Worm (Caenorhabditis elegans) whole organism, L4 larva: ENCODE results near the gene F18C5.9.
A peak's percentile ranks its signal among the peaks of the same experiment; 100 is the strongest.

Experiments used
- F49E8.2 ChIP-seq: sonication (generic microtip); optimal IDR thresholded peaks from 2 replicates; lab custom pipeline; 2016; ENCODE audit warnings: missing compliant biosample characterization, mild to moderate bottlenecking, missing genetic modification characterization, borderline replicate concordance
- R02D3.7 ChIP-seq: fragments of 150-350 bp; sonication (generic microtip); optimal IDR thresholded peaks from 3 replicates; lab custom pipeline; 2014; ENCODE audit warnings: missing biosample characterization, missing genetic modification characterization
- T20F7.1 ChIP-seq: fragments of 200-800 bp; sonication (Bioruptor generic); optimal IDR thresholded peaks from 2 replicates; lab custom pipeline; 2018; ENCODE audit warnings: mild to moderate bottlenecking, missing genetic modification characterization, missing compliant biosample characterization
- T26A8.4 ChIP-seq: fragments of 200-800 bp; sonication (Bioruptor generic); IDR thresholded peaks from 2 replicates; pipeline ENCODE4 v1.3.6; 2022; ENCODE audit warnings: missing genetic modification characterization, missing compliant biosample characterization
- Y5F2A.4 ChIP-seq: fragments of 200-800 bp; sonication (Bioruptor generic); optimal IDR thresholded peaks from 2 replicates; lab custom pipeline; 2018; ENCODE audit warnings: mild to moderate bottlenecking, missing genetic modification characterization, missing compliant biosample characterization
- Y75B8A.6 ChIP-seq: fragments of 200-800 bp; sonication (Bioruptor generic); IDR thresholded peaks from 2 replicates; pipeline ENCODE4 v1.3.6; 2022; ENCODE audit warnings: missing genetic modification reagents, missing genetic modification characterization, missing compliant biosample characterization
- ZK546.5 ChIP-seq, 2 experiments: sonication (generic microtip); optimal IDR thresholded peaks; 2 replicates each; lab custom pipeline; 2017; ENCODE audit warnings: missing biosample characterization in 2 of 2, missing genetic modification characterization in 2 of 2
- aha-1 ChIP-seq: fragments of 150-350 bp; peaks from one replicate; lab custom pipeline; 2014; ENCODE audit warnings: missing biosample characterization, missing genetic modification characterization
- arid-1 ChIP-seq: fragments of 200-800 bp; sonication (Bioruptor generic); conservative IDR thresholded peaks from 2 replicates; pipeline ENCODE4 v1.3.6; 2022; ENCODE audit warnings: missing genetic modification reagents, missing genetic modification characterization, missing compliant biosample characterization
- ceh-20 ChIP-seq: fragments of 200-800 bp; sonication (Bioruptor generic); IDR thresholded peaks from 2 replicates; pipeline ENCODE4 v1.3.6; 2022; ENCODE audit warnings: missing genetic modification reagents, missing genetic modification characterization, missing compliant biosample characterization
- ceh-32 ChIP-seq: sonication (generic microtip); optimal IDR thresholded peaks from 2 replicates; lab custom pipeline; 2016; ENCODE audit warnings: mild to moderate bottlenecking, missing genetic modification characterization, missing compliant biosample characterization; ENCODE audit not compliant: poor library complexity
- ceh-44 ChIP-seq: fragments of 200-800 bp; sonication (Bioruptor generic); IDR thresholded peaks from 2 replicates; pipeline ENCODE4 v1.3.6; 2022; ENCODE audit warnings: missing genetic modification reagents, missing genetic modification characterization, missing compliant biosample characterization
- cey-2 ChIP-seq: sonication (generic microtip); optimal IDR thresholded peaks from 3 replicates; lab custom pipeline; 2017; ENCODE audit warnings: missing genetic modification characterization, mild to moderate bottlenecking, missing compliant biosample characterization, antibody characterized with exemption, borderline replicate concordance; ENCODE audit not compliant: insufficient read depth
- daf-16 ChIP-seq, 3 experiments: sonication (generic microtip); optimal IDR thresholded peaks; 2 replicates each; lab custom pipeline; 2016 to 2017; ENCODE audit warnings: missing genetic modification characterization in 3 of 3, missing genetic modification reagents in 3 of 3, mild to moderate bottlenecking in 2 of 3, missing compliant biosample characterization in 2 of 3, missing biosample characterization in 1 of 3, moderate library complexity in 1 of 3
- daf-8 ChIP-seq: fragments of 200-800 bp; sonication (Bioruptor generic); IDR thresholded peaks from 2 replicates; pipeline ENCODE4 v1.3.6; 2022; ENCODE audit warnings: missing genetic modification characterization, missing compliant biosample characterization
- dve-1 ChIP-seq: sonication (generic microtip); optimal IDR thresholded peaks from 2 replicates; lab custom pipeline; 2017; ENCODE audit warnings: antibody characterized with exemption, mild to moderate bottlenecking, missing genetic modification characterization, missing compliant biosample characterization; ENCODE audit not compliant: insufficient read depth
- gei-8 ChIP-seq: fragments of 200-800 bp; sonication (Bioruptor generic); optimal IDR thresholded peaks from 2 replicates; lab custom pipeline; 2018; ENCODE audit warnings: mild to moderate bottlenecking, missing genetic modification characterization, missing compliant biosample characterization
- hif-1 ChIP-seq, 2 experiments: sonication (generic microtip); optimal IDR thresholded peaks; 2 replicates each; lab custom pipeline; 2016 to 2017; ENCODE audit warnings: missing compliant biosample characterization in 2 of 2, missing genetic modification characterization in 2 of 2, missing genetic modification reagents in 2 of 2, missing genotype in 2 of 2, mild to moderate bottlenecking in 1 of 2
- hlh-11 ChIP-seq: fragments of 200-800 bp; sonication (Bioruptor generic); optimal IDR thresholded peaks from 2 replicates; lab custom pipeline; 2018; ENCODE audit warnings: mild to moderate bottlenecking, missing genetic modification characterization, missing compliant biosample characterization
- hlh-30 ChIP-seq: sonication (generic microtip); optimal IDR thresholded peaks from 2 replicates; lab custom pipeline; 2017; ENCODE audit warnings: antibody characterized with exemption, mild to moderate bottlenecking, missing genetic modification characterization, missing compliant biosample characterization; ENCODE audit not compliant: insufficient read depth
- lim-7 ChIP-seq: fragments of 200-800 bp; sonication (Bioruptor generic); IDR thresholded peaks from 2 replicates; pipeline ENCODE4 v1.3.6; 2022; ENCODE audit warnings: missing genetic modification characterization, missing compliant biosample characterization
- lin-39 ChIP-seq: fragments of 150-350 bp; optimal IDR thresholded peaks from 2 replicates; lab custom pipeline; 2014; ENCODE audit warnings: missing biosample characterization, missing genetic modification reagents, missing genetic modification characterization
- madf-5 ChIP-seq, 2 experiments: fragments of 200-800 bp; sonication (Bioruptor generic); IDR thresholded peaks; 2 replicates each; pipeline ENCODE4 v1.3.6; 2022; ENCODE audit warnings: missing compliant biosample characterization in 2 of 2, missing genetic modification characterization in 2 of 2
- mxl-2 ChIP-seq: fragments of 200-800 bp; sonication (Bioruptor generic); conservative IDR thresholded peaks from 2 replicates; pipeline ENCODE4 v1.3.6; 2022; ENCODE audit warnings: missing genetic modification reagents, missing genetic modification characterization, missing compliant biosample characterization
- nhr-10 ChIP-seq: fragments of 150-350 bp; optimal IDR thresholded peaks from 2 replicates; lab custom pipeline; 2014; ENCODE audit warnings: missing biosample characterization, missing genetic modification characterization
- nhr-102 ChIP-seq: sonication (generic microtip); optimal IDR thresholded peaks from 2 replicates; lab custom pipeline; 2016; ENCODE audit warnings: mild to moderate bottlenecking, missing genetic modification characterization, moderate library complexity, missing compliant biosample characterization
- nhr-11 ChIP-seq: fragments of 150-350 bp; optimal IDR thresholded peaks from 2 replicates; lab custom pipeline; 2014; ENCODE audit warnings: missing biosample characterization, missing genetic modification characterization
- nhr-41 ChIP-seq: fragments of 200-800 bp; sonication (Bioruptor generic); IDR thresholded peaks from 2 replicates; pipeline ENCODE4 v1.3.6; 2022; ENCODE audit warnings: missing genetic modification reagents, missing genetic modification characterization, missing compliant biosample characterization
- nhr-76 ChIP-seq: fragments of 150-350 bp; optimal IDR thresholded peaks from 2 replicates; lab custom pipeline; 2014; ENCODE audit warnings: missing biosample characterization, missing genetic modification characterization
- php-3 ChIP-seq: fragments of 200-800 bp; sonication (Bioruptor generic); IDR thresholded peaks from 2 replicates; pipeline ENCODE4 v1.3.6; 2022; ENCODE audit warnings: missing genetic modification reagents, missing genetic modification characterization, missing compliant biosample characterization
- pqm-1 ChIP-seq: sonication (generic microtip); optimal IDR thresholded peaks from 2 replicates; lab custom pipeline; 2017; ENCODE audit warnings: missing biosample characterization, missing genetic modification characterization
- rbr-2 ChIP-seq: sonication (generic microtip); optimal IDR thresholded peaks from 2 replicates; lab custom pipeline; 2016; ENCODE audit warnings: missing genotype, missing genetic modification characterization, missing compliant biosample characterization
- sdz-12 ChIP-seq: fragments of 200-800 bp; sonication (Bioruptor generic); optimal IDR thresholded peaks from 2 replicates; lab custom pipeline; 2018; ENCODE audit warnings: mild to moderate bottlenecking, missing genetic modification characterization, missing compliant biosample characterization
- set-16 ChIP-seq: fragments of 200-800 bp; sonication (Bioruptor generic); IDR thresholded peaks from 2 replicates; pipeline ENCODE4 v1.3.6; 2022; ENCODE audit warnings: missing genetic modification reagents, missing genetic modification characterization, missing compliant biosample characterization
- snpc-4 ChIP-seq: fragments of 150-350 bp; optimal IDR thresholded peaks from 2 replicates; lab custom pipeline; 2014; ENCODE audit warnings: missing biosample characterization, missing genetic modification characterization
- spr-1 ChIP-seq: sonication (generic microtip); optimal IDR thresholded peaks from 2 replicates; lab custom pipeline; 2016; ENCODE audit warnings: mild to moderate bottlenecking, missing genetic modification characterization, missing compliant biosample characterization
- tag-97 ChIP-seq: fragments of 200-800 bp; sonication (Bioruptor generic); IDR thresholded peaks from 2 replicates; pipeline ENCODE4 v1.3.6; 2022; ENCODE audit warnings: missing genetic modification characterization, missing compliant biosample characterization
- tra-1 ChIP-seq: fragments of 200-800 bp; sonication (Bioruptor generic); IDR thresholded peaks from 2 replicates; pipeline ENCODE4 v1.3.6; 2022; ENCODE audit warnings: missing genetic modification reagents, missing genetic modification characterization, missing compliant biosample characterization
- unc-62 ChIP-seq, 3 experiments: fragments of 150-350 bp in 1 of 3; sonication (generic microtip); optimal IDR thresholded peaks in 2 of 3; peaks in 1 of 3; 1 replicate in 1 of 3; 2 replicates in 2 of 3; lab custom pipeline; 2014 to 2017; ENCODE audit warnings: missing biosample characterization in 3 of 3, missing genetic modification characterization in 3 of 3, missing genetic modification reagents in 3 of 3, missing genotype in 1 of 3
- vab-7 ChIP-seq: fragments of 200-800 bp; sonication (Bioruptor generic); IDR thresholded peaks from 2 replicates; pipeline ENCODE4 v1.3.6; 2022; ENCODE audit warnings: missing genetic modification reagents, missing genetic modification characterization, missing compliant biosample characterization
- zfp-3 ChIP-seq: fragments of 200-800 bp; sonication (Bioruptor generic); conservative IDR thresholded peaks from 2 replicates; pipeline ENCODE4 v1.3.6; 2022; ENCODE audit warnings: missing genetic modification reagents, missing genetic modification characterization, missing compliant biosample characterization

Gene F18C5.9

ce11 chrII:6554677-6555076 lies 12.3 kb upstream of the F18C5.9 start, which contains the start of gene wrn-1:
TSS of gene wrn-1 (plus strand) at chrII:6554977.
- TF ChIP-seq nhr-41 (GFP tag; lab: Robert Waterston, UW) (no peak), lin-39 (tag; lab: Kevin White, UChicago) (no peak), spr-1 (tag; lab: Kevin White, UChicago) (no peak), nhr-102 (no peak), set-16 (GFP tag; lab: Robert Waterston, UW) (no peak), hlh-30 (tag; lab: Kevin White, UChicago) (no peak), ceh-20 (GFP tag; lab: Robert Waterston, UW) (no peak), hif-1 (tag; optimal IDR thresholded peaks at IDR 0.05; lab: Kevin White, UChicago) (no peak), tra-1 (no peak), Y5F2A.4 (GFP tag; lab: Kevin White, UChicago) (no peak), cey-2 (tag; lab: Kevin White, UChicago) (no peak), Y75B8A.6 (GFP tag; lab: Robert Waterston, UW) (no peak), R02D3.7 (no peak), tag-97 (no peak), gei-8 (GFP tag; lab: Kevin White, UChicago) (no peak), lim-7 (GFP tag; lab: Robert Waterston, UW) (no peak), arid-1 (no peak), ZK546.5 (tag; optimal IDR thresholded peaks at IDR 0.05; lab: Kevin White, UChicago) (no peak), vab-7 (no peak), dve-1 (tag; lab: Kevin White, UChicago) (no peak)

- TF ChIP-seq nhr-76 (tag; lab: Kevin White, UChicago) (no peak), nhr-10 (tag; lab: Kevin White, UChicago) (no peak), daf-8 (GFP tag; lab: Robert Waterston, UW) (no peak), daf-16 (GFP tag; optimal IDR thresholded peaks at IDR 0.05; lab: Kevin White, UChicago) (peak in 1 of 2 experiments; percentile 23), daf-16 (tag; optimal IDR thresholded peaks at IDR 0.05; lab: Kevin White, UChicago) (no peak), snpc-4 (tag; lab: Kevin White, UChicago) (no peak), ceh-32 (no peak), zfp-3 (GFP tag; lab: Robert Waterston, UW) (0 out of 2 replicates have a peak, but pooled peaks have one; percentile 15)
Measured at ce11 chrII:6558887-6559286, 8.0 kb upstream of the F18C5.9 start.

ce11 chrII:6560291-6560690 lies 6.6 kb upstream of the F18C5.9 start:
- TF ChIP-seq unc-62 (GFP tag; optimal IDR thresholded peaks at IDR 0.05 in 1 of 2; lab: Kevin White, UChicago) (peak in 1 of 2 experiments; percentile 67), unc-62 (tag; optimal IDR thresholded peaks at IDR 0.05; lab: Kevin White, UChicago) (no peak), ceh-44 (GFP tag; lab: Robert Waterston, UW) (no peak), R02D3.7 (no peak), hlh-11 (tag; lab: Kevin White, UChicago) (no peak), php-3 (GFP tag; lab: Robert Waterston, UW) (no peak), T26A8.4 (GFP tag; lab: Robert Waterston, UW) (no peak), madf-5 (GFP tag; IDR thresholded peaks at IDR 0.05; lab: Robert Waterston, UW) (no peak), pqm-1 (tag; lab: Kevin White, UChicago) (no peak), F49E8.2 (tag; lab: Kevin White, UChicago) (no peak), nhr-11 (tag; lab: Kevin White, UChicago) (no peak), rbr-2 (tag; lab: Kevin White, UChicago) (no peak), sdz-12 (GFP tag; lab: Kevin White, UChicago) (no peak), aha-1 (peak; percentile 74), mxl-2 (no peak), T20F7.1 (no peak)
